Worm (Caenorhabditis elegans) whole organism, mixed stage, embryonic: ENCODE measurements around the gene sre-7.

Source experiments
- M03D4.4 ChIP-seq: sonication (generic microtip); optimal IDR thresholded peaks from 2 replicates; lab custom pipeline; 2017; ENCODE audit warnings: mild to moderate bottlenecking, missing genetic modification characterization, missing compliant biosample characterization
- bed-3 ChIP-seq: fragments of 200-800 bp; sonication (Bioruptor generic); optimal IDR thresholded peaks from 3 replicates; lab custom pipeline; 2018; ENCODE audit warnings: mild to moderate bottlenecking, missing genetic modification characterization, moderate library complexity, missing compliant biosample characterization
- blmp-1 ChIP-seq: fragments of 150-350 bp; optimal IDR thresholded peaks from 2 replicates; lab custom pipeline; 2014; ENCODE audit warnings: missing biosample characterization, missing genetic modification characterization
- ceh-39 ChIP-seq: fragments of 150-350 bp; optimal IDR thresholded peaks from 2 replicates; lab custom pipeline; 2014; ENCODE audit warnings: missing biosample characterization, missing genetic modification characterization
- ceh-43 ChIP-seq: fragments of 200-800 bp; sonication (Bioruptor generic); optimal IDR thresholded peaks from 2 replicates; lab custom pipeline; 2018; ENCODE audit warnings: mild to moderate bottlenecking, missing genetic modification characterization, moderate library complexity, missing compliant biosample characterization
- ceh-83 ChIP-seq: fragments of 200-800 bp; sonication (Bioruptor generic); optimal IDR thresholded peaks from 2 replicates; lab custom pipeline; 2018; ENCODE audit warnings: mild to moderate bottlenecking, missing genetic modification characterization, missing compliant biosample characterization
- ces-1 ChIP-seq: fragments of 150-350 bp; optimal IDR thresholded peaks from 2 replicates; lab custom pipeline; 2014; ENCODE audit warnings: missing biosample characterization, missing genetic modification reagents, missing genetic modification characterization
- cnd-1 ChIP-seq: fragments of 200-800 bp; sonication (Bioruptor generic); optimal IDR thresholded peaks from 2 replicates; lab custom pipeline; 2018; ENCODE audit warnings: mild to moderate bottlenecking, missing genetic modification characterization, missing compliant biosample characterization
- drap-1 ChIP-seq: fragments of 200-800 bp; sonication (Bioruptor generic); optimal IDR thresholded peaks from 3 replicates; lab custom pipeline; 2018; ENCODE audit warnings: mild to moderate bottlenecking, missing genetic modification characterization, missing compliant biosample characterization
- elt-1 ChIP-seq: sonication (generic microtip); optimal IDR thresholded peaks from 2 replicates; lab custom pipeline; 2017; ENCODE audit warnings: missing genetic modification characterization, mild to moderate bottlenecking, missing compliant biosample characterization, antibody characterized with exemption, moderate library complexity, borderline replicate concordance; ENCODE audit not compliant: insufficient read depth
- flh-1 ChIP-seq: fragments of 200-800 bp; sonication (Bioruptor generic); optimal IDR thresholded peaks from 2 replicates; lab custom pipeline; 2018; ENCODE audit warnings: mild to moderate bottlenecking, missing genetic modification characterization, moderate library complexity, missing compliant biosample characterization
- hlh-1 ChIP-seq: fragments of 150-350 bp; optimal IDR thresholded peaks from 2 replicates; lab custom pipeline; 2014; ENCODE audit warnings: missing biosample characterization, missing genetic modification reagents, missing genetic modification characterization
- lin-13 ChIP-seq: fragments of 150-350 bp; optimal IDR thresholded peaks from 2 replicates; lab custom pipeline; 2014; ENCODE audit warnings: missing biosample characterization, missing genetic modification characterization
- lin-32 ChIP-seq: fragments of 200-800 bp; sonication (Bioruptor generic); optimal IDR thresholded peaks from 2 replicates; lab custom pipeline; 2018; ENCODE audit warnings: mild to moderate bottlenecking, missing genetic modification characterization, missing compliant biosample characterization
- lsy-2 ChIP-seq: fragments of 150-350 bp; optimal IDR thresholded peaks from 2 replicates; lab custom pipeline; 2014; ENCODE audit warnings: missing biosample characterization, missing genetic modification characterization
- mab-5 ChIP-seq: fragments of 150-350 bp; optimal IDR thresholded peaks from 2 replicates; lab custom pipeline; 2014; ENCODE audit warnings: missing biosample characterization, missing genetic modification characterization
- mep-1 ChIP-seq: fragments of 150-350 bp; optimal IDR thresholded peaks from 2 replicates; lab custom pipeline; 2017; ENCODE audit warnings: missing biosample characterization, missing genetic modification reagents, missing genetic modification characterization, inconsistent platforms
- mls-2 ChIP-seq: sonication (generic microtip); optimal IDR thresholded peaks from 2 replicates; lab custom pipeline; 2016; ENCODE audit warnings: mild to moderate bottlenecking, missing genetic modification characterization, moderate library complexity, missing compliant biosample characterization
- nhr-12 ChIP-seq: fragments of 150-350 bp; optimal IDR thresholded peaks from 2 replicates; lab custom pipeline; 2014; ENCODE audit warnings: missing biosample characterization, missing genetic modification characterization
- nhr-237 ChIP-seq: fragments of 150-350 bp; optimal IDR thresholded peaks from 2 replicates; lab custom pipeline; 2014; ENCODE audit warnings: missing biosample characterization, missing genetic modification characterization
- nhr-28 ChIP-seq: fragments of 150-350 bp; optimal IDR thresholded peaks from 2 replicates; lab custom pipeline; 2014; ENCODE audit warnings: missing biosample characterization, missing genetic modification characterization
- nhr-76 ChIP-seq: sonication (generic microtip); optimal IDR thresholded peaks from 2 replicates; lab custom pipeline; 2017; ENCODE audit warnings: missing biosample characterization, missing genetic modification characterization
- pha-4 ChIP-seq: fragments of 150-350 bp; optimal IDR thresholded peaks from 2 replicates; lab custom pipeline; 2018; ENCODE audit warnings: missing biosample characterization, missing genetic modification reagents, missing genetic modification characterization
- sem-2 ChIP-seq: fragments of 200-800 bp; sonication (Bioruptor generic); optimal IDR thresholded peaks from 2 replicates; lab custom pipeline; 2018; ENCODE audit warnings: mild to moderate bottlenecking, missing genetic modification characterization, missing compliant biosample characterization
- snpc-4 ChIP-seq: fragments of 150-350 bp; optimal IDR thresholded peaks from 2 replicates; lab custom pipeline; 2014; ENCODE audit warnings: missing biosample characterization, missing genetic modification characterization
- sptf-1 ChIP-seq: sonication (generic microtip); optimal IDR thresholded peaks from 2 replicates; lab custom pipeline; 2017; ENCODE audit warnings: mild to moderate bottlenecking, missing genetic modification characterization, moderate library complexity, missing compliant biosample characterization
- tbx-8 ChIP-seq: fragments of 200-800 bp; sonication (Bioruptor generic); optimal IDR thresholded peaks from 2 replicates; lab custom pipeline; 2018; ENCODE audit warnings: mild to moderate bottlenecking, missing genetic modification characterization, moderate library complexity, missing compliant biosample characterization
- unc-120 ChIP-seq: sonication (generic microtip); optimal IDR thresholded peaks from 2 replicates; lab custom pipeline; 2017; ENCODE audit warnings: missing genetic modification characterization, missing compliant biosample characterization; ENCODE audit not compliant: poor library complexity, severe bottlenecking
- unc-39 ChIP-seq: fragments of 150-350 bp; optimal IDR thresholded peaks from 2 replicates; lab custom pipeline; 2014; ENCODE audit warnings: missing biosample characterization, missing genetic modification characterization
- unc-62 ChIP-seq: fragments of 150-350 bp; optimal IDR thresholded peaks from 2 replicates; lab custom pipeline; 2014; ENCODE audit warnings: missing biosample characterization, missing genetic modification reagents, missing genetic modification characterization
- zip-8 ChIP-seq: fragments of 150-350 bp; optimal IDR thresholded peaks from 2 replicates; lab custom pipeline; 2014; ENCODE audit warnings: missing biosample characterization, missing genetic modification characterization
- ztf-11 ChIP-seq: fragments of 150-350 bp; optimal IDR thresholded peaks from 2 replicates; lab custom pipeline; 2014; ENCODE audit warnings: missing biosample characterization, missing genetic modification characterization

sre-7 gene

ce11 chrV:14235942-14236341 lies 8.1 kb upstream of the sre-7 start, which contains the start of gene ent-3:
TSS of gene ent-3 (minus strand) at chrV:14236042.
- no peak for TF ChIP-seq tbx-8 (GFP tag; lab: Kevin White, UChicago)
- TF ChIP-seq nhr-76 (tag; lab: Kevin White, UChicago), result no peak
- TF ChIP-seq flh-1 (GFP tag; lab: Kevin White, UChicago), result no peak
- no peak for TF ChIP-seq unc-62 (GFP tag; lab: Kevin White, UChicago)
- no peak for TF ChIP-seq drap-1 (GFP tag; lab: Kevin White, UChicago)
- TF ChIP-seq lsy-2, result no peak
- TF ChIP-seq pha-4 (tag; lab: Kevin White, UChicago), result no peak
- no peak for TF ChIP-seq sptf-1 (tag; lab: Kevin White, UChicago)
- TF ChIP-seq lin-13 (tag; lab: Kevin White, UChicago), result no peak
- TF ChIP-seq mls-2 (tag; lab: Kevin White, UChicago), result no peak
- no peak for TF ChIP-seq ceh-39 (tag; lab: Kevin White, UChicago)
- TF ChIP-seq ceh-43 (GFP tag; lab: Kevin White, UChicago), result no peak
- no peak for TF ChIP-seq unc-39 (tag; lab: Kevin White, UChicago)
- no peak for TF ChIP-seq ztf-11 (tag; lab: Kevin White, UChicago)
- TF ChIP-seq bed-3, result no peak
- TF ChIP-seq ces-1 (GFP tag; lab: Kevin White, UChicago), result no peak

ce11 chrV:14240694-14241201 lies 3.3 kb upstream of the sre-7 start, which contains the start of gene K02E11.10:
TSS of gene K02E11.10 (minus strand) at chrV:14241151.
- TF ChIP-seq ceh-43 (GFP tag; lab: Kevin White, UChicago) (no peak), mep-1 (tag; lab: Kevin White, UChicago) (no peak)

- TF ChIP-seq nhr-12 (tag; lab: Kevin White, UChicago), result no peak
- TF ChIP-seq nhr-76 (tag; lab: Kevin White, UChicago), result no peak
- no peak for TF ChIP-seq snpc-4 (tag; lab: Kevin White, UChicago)
- no peak for TF ChIP-seq ces-1 (GFP tag; lab: Kevin White, UChicago)
- no peak for TF ChIP-seq sem-2 (GFP tag; lab: Kevin White, UChicago)
- TF ChIP-seq ceh-83 (GFP tag; lab: Kevin White, UChicago), result no peak
- TF ChIP-seq nhr-28, result no peak
- TF ChIP-seq ceh-43 (GFP tag; lab: Kevin White, UChicago), result no peak
- TF ChIP-seq drap-1 (GFP tag; lab: Kevin White, UChicago), result no peak
- no peak for TF ChIP-seq zip-8 (tag; lab: Kevin White, UChicago)
- no peak for TF ChIP-seq mls-2 (tag; lab: Kevin White, UChicago)
- TF ChIP-seq lsy-2, result no peak
- no peak for TF ChIP-seq nhr-237 (tag; lab: Kevin White, UChicago)
- TF ChIP-seq, all 35 proteins: peak for 0
These were observed 2.8 kb downstream of the sre-7 start, which contains the start of gene K02E11.3 for ce11 chrV:14246761-14247160. TSS of gene K02E11.3 (minus strand) at chrV:14246861.

- TF ChIP-seq ztf-11 (tag; lab: Kevin White, UChicago), result no peak
- TF ChIP-seq hlh-1 (tag; lab: Kevin White, UChicago), result no peak
- no peak for TF ChIP-seq tbx-8 (GFP tag; lab: Kevin White, UChicago)
- no peak for TF ChIP-seq zip-8 (tag; lab: Kevin White, UChicago)
- TF ChIP-seq M03D4.4, result no peak
- no peak for TF ChIP-seq unc-39 (tag; lab: Kevin White, UChicago)
- TF ChIP-seq elt-1 (tag; lab: Kevin White, UChicago), result no peak
- no peak for TF ChIP-seq sem-2 (GFP tag; lab: Kevin White, UChicago)
- no peak for TF ChIP-seq unc-120 (tag; lab: Kevin White, UChicago)
These were observed 4.0 kb downstream of the sre-7 start, which contains the start of gene K02E11.4 for ce11 chrV:14248025-14248424. TSS of gene K02E11.4 (minus strand) at chrV:14248125.

- TF ChIP-seq mab-5 (tag; lab: Kevin White, UChicago), result no peak
- TF ChIP-seq tbx-8 (GFP tag; lab: Kevin White, UChicago), result no peak
- TF ChIP-seq cnd-1 (tag; lab: Kevin White, UChicago), result no peak
- no peak for TF ChIP-seq lin-13 (tag; lab: Kevin White, UChicago)
- no peak for TF ChIP-seq unc-39 (tag; lab: Kevin White, UChicago)
- no peak for TF ChIP-seq snpc-4 (tag; lab: Kevin White, UChicago)
- TF ChIP-seq nhr-28, result no peak
- no peak for TF ChIP-seq blmp-1 (tag; lab: Kevin White, UChicago)
- TF ChIP-seq sptf-1 (tag; lab: Kevin White, UChicago), result no peak
- no peak for TF ChIP-seq ceh-39 (tag; lab: Kevin White, UChicago)
- TF ChIP-seq nhr-76 (tag; lab: Kevin White, UChicago), result no peak
- TF ChIP-seq ces-1 (GFP tag; lab: Kevin White, UChicago), result no peak
- TF ChIP-seq drap-1 (GFP tag; lab: Kevin White, UChicago), result no peak
- no peak for TF ChIP-seq unc-120 (tag; lab: Kevin White, UChicago)
- no peak for TF ChIP-seq flh-1 (GFP tag; lab: Kevin White, UChicago)
- TF ChIP-seq pha-4 (tag; lab: Kevin White, UChicago), result no peak
- no peak for TF ChIP-seq sem-2 (GFP tag; lab: Kevin White, UChicago)
- no peak for TF ChIP-seq lin-32 (GFP tag; lab: Kevin White, UChicago)
- no peak for TF ChIP-seq ztf-11 (tag; lab: Kevin White, UChicago)
- no peak for TF ChIP-seq nhr-237 (tag; lab: Kevin White, UChicago)
These were observed 4.7 kb downstream of the sre-7 start, which contains the start of gene K02E11.6 for ce11 chrV:14248654-14249053. TSS of gene K02E11.6 (plus strand) at chrV:14248802.
